Worm (Caenorhabditis elegans): ENCODE results near the gene K04D7.6.

Gene K04D7.6

DNA sequence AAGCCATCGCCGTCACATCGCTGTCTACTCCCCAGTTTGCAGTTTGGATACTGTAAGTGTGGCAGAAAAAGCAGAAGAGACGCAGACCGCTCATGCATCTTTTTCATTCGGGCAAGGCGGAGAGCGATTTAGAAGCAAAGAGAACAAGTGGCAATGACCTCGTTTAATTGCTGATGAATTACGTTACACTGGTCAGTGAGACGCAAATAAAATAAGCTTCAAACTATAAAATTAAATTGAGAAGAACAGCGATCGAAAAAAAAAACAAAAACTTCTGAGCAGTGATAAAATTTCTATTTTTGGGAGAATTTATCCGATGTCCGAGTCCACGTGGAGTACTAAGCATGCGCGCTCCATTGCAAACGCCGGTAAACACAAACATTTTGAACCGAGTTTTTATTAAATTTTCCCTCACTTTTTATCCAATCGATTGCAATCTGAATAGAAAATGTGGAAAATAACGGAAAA is 16.1 kb upstream of the K04D7.6 start, which contains the start of gene C24F3.2 (continued):
- TF ChIP-seq attf-6 (GFP tag; IDR thresholded peaks at IDR 0.05) (no peak), egl-44 (GFP tag; IDR thresholded peaks at IDR 0.05) (no peak), lin-26 (GFP tag; IDR thresholded peaks at IDR 0.05) (no peak), somi-1 (GFP tag; optimal IDR thresholded peaks at IDR 0.05) (peak; percentile 21), B0019.2 (GFP tag; conservative IDR thresholded peaks at IDR 0.05) (no peak), lir-1 (GFP tag; conservative IDR thresholded peaks at IDR 0.05) (no peak), hrde-1 (tag; optimal IDR thresholded peaks at IDR 0.05; ENCODE audit: borderline replicate concordance) (no peak), ztf-6 (GFP tag; IDR thresholded peaks at IDR 0.05) (no peak), D2030.7 (GFP tag; IDR thresholded peaks at IDR 0.05) (no peak), akir-1 (GFP tag; optimal IDR thresholded peaks at IDR 0.05) (no peak), attf-5 (GFP tag; optimal IDR thresholded peaks at IDR 0.05) (peak; percentile 79), egrh-3 (GFP tag; IDR thresholded peaks at IDR 0.05) (no peak), zfh-2 (GFP tag; conservative IDR thresholded peaks at IDR 0.05) (no peak), lin-54 (GFP tag; optimal IDR thresholded peaks at IDR 0.05) (no peak), F37B4.10 (GFP tag; IDR thresholded peaks at IDR 0.05) (no peak), nfya-2 (GFP tag; IDR thresholded peaks at IDR 0.05) (no peak), ztf-22 (GFP tag; optimal IDR thresholded peaks at IDR 0.05) (no peak), F10E7.11 (tag; optimal IDR thresholded peaks at IDR 0.05) (no peak), Y56A3A.18 (GFP tag; IDR thresholded peaks at IDR 0.05) (no peak), unc-130 (GFP tag; optimal IDR thresholded peaks at IDR 0.05) (no peak), repo-1 (tag; optimal IDR thresholded peaks at IDR 0.05) (no peak), F57C9.4 (tag; optimal IDR thresholded peaks at IDR 0.05) (no peak), rec-8 (tag; optimal IDR thresholded peaks at IDR 0.05) (no peak), let-607 (tag; optimal IDR thresholded peaks at IDR 0.05) (peak; percentile 98 to 99), ztf-26 (tag; optimal IDR thresholded peaks at IDR 0.05) (no peak), chd-7 (tag; optimal IDR thresholded peaks at IDR 0.05) (no peak), Y95B8A.8 (GFP tag; IDR thresholded peaks at IDR 0.05) (no peak), dpff-1 (tag; optimal IDR thresholded peaks at IDR 0.05) (no peak), ztf-3 (GFP tag; optimal IDR thresholded peaks at IDR 0.05) (no peak), F22D6.2 (tag; optimal IDR thresholded peaks at IDR 0.05) (no peak), nhr-80 (tag; optimal IDR thresholded peaks at IDR 0.05) (peak; percentile 69), cebp-2 (GFP tag; IDR thresholded peaks at IDR 0.05) (no peak), lin-40 (tag; optimal IDR thresholded peaks at IDR 0.05) (no peak), ets-4 (GFP tag; optimal IDR thresholded peaks at IDR 0.05) (no peak), ekl-4 (GFP tag; IDR thresholded peaks at IDR 0.05) (no peak), T07F8.4 (tag; optimal IDR thresholded peaks at IDR 0.05) (no peak)

DNA sequence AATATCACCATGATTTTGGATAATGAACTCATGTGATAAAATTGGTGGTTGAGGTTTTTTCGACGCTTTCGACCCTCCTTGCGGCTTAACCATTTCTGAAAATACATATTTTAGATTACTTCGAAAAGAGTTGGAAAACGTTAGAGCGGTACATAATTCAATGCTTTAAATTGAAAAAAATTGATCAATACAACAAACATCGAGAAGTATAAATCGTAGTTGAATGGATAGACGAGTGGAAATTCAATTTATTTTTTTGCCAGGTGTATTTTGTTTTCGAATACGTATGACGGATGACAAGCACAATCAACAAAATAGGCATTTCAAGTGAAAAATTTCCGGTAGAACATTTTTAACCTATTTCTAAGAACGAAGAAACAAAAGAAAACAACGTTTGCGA is 15.1 kb upstream of the K04D7.6 start, which contains the start of gene tram-1:
Gene tram-1 (minus strand): TSS at position 101 of the 400 bp plus-strand sequence.
- TF ChIP-seq pbrm-1 (GFP tag; IDR thresholded peaks at IDR 0.05) (no peak), ztf-25 (GFP tag; IDR thresholded peaks at IDR 0.05) (no peak), madf-3 (GFP tag; IDR thresholded peaks at IDR 0.05) (no peak), attf-5 (GFP tag; optimal IDR thresholded peaks at IDR 0.05) (no peak), snpc-1.3 (tag; optimal IDR thresholded peaks at IDR 0.05; ENCODE audit: insufficient read depth) (no peak), hlh-26 (GFP tag; conservative IDR thresholded peaks at IDR 0.05) (no peak), B0019.2 (GFP tag; conservative IDR thresholded peaks at IDR 0.05) (no peak), Y56A3A.18 (GFP tag; IDR thresholded peaks at IDR 0.05) (no peak), F10E7.11 (tag; optimal IDR thresholded peaks at IDR 0.05) (no peak), gei-17 (GFP tag; optimal IDR thresholded peaks at IDR 0.05) (no peak), cebp-1 (GFP tag; IDR thresholded peaks at IDR 0.05) (no peak), cebp-1 (tag; optimal IDR thresholded peaks at IDR 0.05) (no peak), Y53F4B.3 (GFP tag; IDR thresholded peaks at IDR 0.05) (no peak), C17E4.6 (GFP tag; IDR thresholded peaks at IDR 0.05) (no peak), D2030.7 (GFP tag; IDR thresholded peaks at IDR 0.05) (no peak), B0035.1 (tag; optimal IDR thresholded peaks at IDR 0.05) (no peak), ztf-6 (GFP tag; IDR thresholded peaks at IDR 0.05) (no peak), Y95B8A.8 (GFP tag; IDR thresholded peaks at IDR 0.05) (no peak), unc-130 (GFP tag; optimal IDR thresholded peaks at IDR 0.05) (no peak), C06A6.2 (GFP tag; conservative IDR thresholded peaks at IDR 0.05) (no peak)
